Fruit fly (Drosophila melanogaster): Measurements from ENCODE around the gene polybromo.
A peak's percentile ranks its signal among the peaks of the same experiment; 100 is the strongest.

Gene polybromo

dm6 chr3R:24771273-24772231 is 33.5 kb downstream of the polybromo start, which contains the start of gene CG42331 (continued):
- TF ChIP-seq CG15269 (tag; optimal IDR thresholded peaks at IDR 0.05) (peak; percentile 71), esg (GFP tag; conservative IDR thresholded peaks at IDR 0.05) (peak; percentile 27), CG14014 (GFP tag; IDR thresholded peaks at IDR 0.05) (no peak), CG12391 (tag; optimal IDR thresholded peaks at IDR 0.05) (peak; percentile 46), CG13894 (tag; optimal IDR thresholded peaks at IDR 0.05) (no peak), CG7271 (tag; optimal IDR thresholded peaks at IDR 0.05) (no peak), sug (tag; optimal IDR thresholded peaks at IDR 0.05) (peak; percentile 92), Usf (GFP tag; optimal IDR thresholded peaks at IDR 0.05) (no peak), Abd-B (GFP tag; optimal IDR thresholded peaks at IDR 0.05) (peak; percentile 54), CG8924 (tag; optimal IDR thresholded peaks at IDR 0.05) (peak; percentile 62), abd-A (tag; optimal IDR thresholded peaks at IDR 0.05) (peak; percentile 31), Hand (GFP tag; optimal IDR thresholded peaks at IDR 0.05) (peak; percentile 28), sima (GFP tag; optimal IDR thresholded peaks at IDR 0.05) (no peak), ranshi (GFP tag; IDR thresholded peaks at IDR 0.05) (peak; percentile 44; the same call in 1 of the 2 replicates), CG17359 (tag; optimal IDR thresholded peaks at IDR 0.05) (peak; percentile 57), CrebB (tag; optimal IDR thresholded peaks at IDR 0.05) (no peak), Dip3 (GFP tag; optimal IDR thresholded peaks at IDR 0.05) (peak; percentile 46), dan (GFP tag; IDR thresholded peaks at IDR 0.05) (no peak), chn (GFP tag; optimal IDR thresholded peaks at IDR 0.05) (no peak), CG8290 (GFP tag; optimal IDR thresholded peaks at IDR 0.05) (no peak), CG8290 (tag; optimal IDR thresholded peaks at IDR 0.05) (peak in 1 of 2 experiments; percentile 27), Side (GFP tag; optimal IDR thresholded peaks at IDR 0.05) (peak; percentile 10), HmgD (GFP tag; optimal IDR thresholded peaks at IDR 0.05) (no peak), sc (optimal IDR thresholded peaks at IDR 0.05) (no peak), sc (GFP tag; optimal IDR thresholded peaks at IDR 0.05) (peak; percentile 8), trem (tag; optimal IDR thresholded peaks at IDR 0.05) (peak; percentile 23), Oaz (GFP tag; IDR thresholded peaks at IDR 0.05) (no peak), Neu2 (GFP tag; optimal IDR thresholded peaks at IDR 0.05; ENCODE audit: borderline replicate concordance) (no peak), CG10565 (GFP tag; optimal IDR thresholded peaks at IDR 0.05) (no peak), pnt (GFP tag; optimal IDR thresholded peaks at IDR 0.05) (peak; percentile 40), E2f2 (GFP tag; IDR thresholded peaks at IDR 0.05) (no peak), CG12942 (GFP tag; optimal IDR thresholded peaks at IDR 0.05) (no peak), hbn (GFP tag; IDR thresholded peaks at IDR 0.05; ENCODE audit: partially characterized antibody) (no peak), grn (GFP tag; optimal IDR thresholded peaks at IDR 0.05) (peak; percentile 2), jing (GFP tag; optimal IDR thresholded peaks at IDR 0.05) (peak; percentile 26), hth (optimal IDR thresholded peaks at IDR 0.05) (no peak), Drgx (GFP tag; IDR thresholded peaks at IDR 0.05) (no peak), Six4 (GFP tag; optimal IDR thresholded peaks at IDR 0.05) (peak; percentile 11), CG2889 (GFP tag; IDR thresholded peaks at IDR 0.05) (no peak), gcm2 (GFP tag; optimal IDR thresholded peaks at IDR 0.05) (no peak), wor (GFP tag; IDR thresholded peaks at IDR 0.05) (0 out of 2 replicates have a peak, but pooled peaks have one; percentile 15), CG10267 (tag; optimal IDR thresholded peaks at IDR 0.05) (peak; percentile 28), CG4360 (GFP tag; IDR thresholded peaks at IDR 0.05) (0 out of 2 replicates have a peak, but pooled peaks have one; percentile 14), CG14667 (GFP tag; IDR thresholded peaks at IDR 0.05) (no peak), CG11398 (GFP tag; optimal IDR thresholded peaks at IDR 0.05) (no peak), MTF-1 (GFP tag; optimal IDR thresholded peaks at IDR 0.05; ENCODE audit: borderline replicate concordance) (no peak), ssp (GFP tag; IDR thresholded peaks at IDR 0.05) (no peak), CG9727 (GFP tag; optimal IDR thresholded peaks at IDR 0.05) (peak; percentile 55), CG4404 (GFP tag; IDR thresholded peaks at IDR 0.05) (no peak), CG32767 (GFP tag; IDR thresholded peaks at IDR 0.05) (peak; percentile 28; the same call in 1 of the 2 replicates)
